Worm (Caenorhabditis elegans) whole organism, mixed stage, embryonic: ENCODE results near the gene T09F3.4.
"Not testable (repeated sequence)": the region's sequence is repeated elsewhere in the genome, so short reads cannot be mapped to it uniquely, and the experiment has no call there.

Experiments used
- M03D4.4 ChIP-seq: sonication (generic microtip); optimal IDR thresholded peaks from 2 replicates; lab custom pipeline; 2017; ENCODE audit warnings: mild to moderate bottlenecking, missing genetic modification characterization, missing compliant biosample characterization
- bed-3 ChIP-seq: fragments of 200-800 bp; sonication (Bioruptor generic); optimal IDR thresholded peaks from 3 replicates; lab custom pipeline; 2018; ENCODE audit warnings: mild to moderate bottlenecking, missing genetic modification characterization, moderate library complexity, missing compliant biosample characterization
- blmp-1 ChIP-seq: fragments of 150-350 bp; optimal IDR thresholded peaks from 2 replicates; lab custom pipeline; 2014; ENCODE audit warnings: missing biosample characterization, missing genetic modification characterization
- ceh-39 ChIP-seq: fragments of 150-350 bp; optimal IDR thresholded peaks from 2 replicates; lab custom pipeline; 2014; ENCODE audit warnings: missing biosample characterization, missing genetic modification characterization
- ceh-43 ChIP-seq: fragments of 200-800 bp; sonication (Bioruptor generic); optimal IDR thresholded peaks from 2 replicates; lab custom pipeline; 2018; ENCODE audit warnings: mild to moderate bottlenecking, missing genetic modification characterization, moderate library complexity, missing compliant biosample characterization
- ceh-83 ChIP-seq: fragments of 200-800 bp; sonication (Bioruptor generic); optimal IDR thresholded peaks from 2 replicates; lab custom pipeline; 2018; ENCODE audit warnings: mild to moderate bottlenecking, missing genetic modification characterization, missing compliant biosample characterization
- cnd-1 ChIP-seq: fragments of 200-800 bp; sonication (Bioruptor generic); optimal IDR thresholded peaks from 2 replicates; lab custom pipeline; 2018; ENCODE audit warnings: mild to moderate bottlenecking, missing genetic modification characterization, missing compliant biosample characterization
- elt-1 ChIP-seq: sonication (generic microtip); optimal IDR thresholded peaks from 2 replicates; lab custom pipeline; 2017; ENCODE audit warnings: missing genetic modification characterization, mild to moderate bottlenecking, missing compliant biosample characterization, antibody characterized with exemption, moderate library complexity, borderline replicate concordance; ENCODE audit not compliant: insufficient read depth
- flh-1 ChIP-seq: fragments of 200-800 bp; sonication (Bioruptor generic); optimal IDR thresholded peaks from 2 replicates; lab custom pipeline; 2018; ENCODE audit warnings: mild to moderate bottlenecking, missing genetic modification characterization, moderate library complexity, missing compliant biosample characterization
- ham-2 ChIP-seq: fragments of 200-800 bp; sonication (Bioruptor generic); optimal IDR thresholded peaks from 2 replicates; lab custom pipeline; 2018; ENCODE audit warnings: mild to moderate bottlenecking, missing genetic modification characterization, missing compliant biosample characterization
- lin-13 ChIP-seq: fragments of 150-350 bp; optimal IDR thresholded peaks from 2 replicates; lab custom pipeline; 2014; ENCODE audit warnings: missing biosample characterization, missing genetic modification characterization
- lin-32 ChIP-seq: fragments of 200-800 bp; sonication (Bioruptor generic); optimal IDR thresholded peaks from 2 replicates; lab custom pipeline; 2018; ENCODE audit warnings: mild to moderate bottlenecking, missing genetic modification characterization, missing compliant biosample characterization
- lsy-2 ChIP-seq: fragments of 150-350 bp; optimal IDR thresholded peaks from 2 replicates; lab custom pipeline; 2014; ENCODE audit warnings: missing biosample characterization, missing genetic modification characterization
- mab-5 ChIP-seq: fragments of 150-350 bp; optimal IDR thresholded peaks from 2 replicates; lab custom pipeline; 2014; ENCODE audit warnings: missing biosample characterization, missing genetic modification characterization
- mep-1 ChIP-seq: fragments of 150-350 bp; optimal IDR thresholded peaks from 2 replicates; lab custom pipeline; 2017; ENCODE audit warnings: missing biosample characterization, missing genetic modification reagents, missing genetic modification characterization, inconsistent platforms
- mls-2 ChIP-seq: sonication (generic microtip); optimal IDR thresholded peaks from 2 replicates; lab custom pipeline; 2016; ENCODE audit warnings: mild to moderate bottlenecking, missing genetic modification characterization, moderate library complexity, missing compliant biosample characterization
- nhr-12 ChIP-seq: fragments of 150-350 bp; optimal IDR thresholded peaks from 2 replicates; lab custom pipeline; 2014; ENCODE audit warnings: missing biosample characterization, missing genetic modification characterization
- nhr-2 ChIP-seq: fragments of 150-350 bp; optimal IDR thresholded peaks from 2 replicates; lab custom pipeline; 2014; ENCODE audit warnings: missing biosample characterization, missing genetic modification characterization
- nhr-237 ChIP-seq: fragments of 150-350 bp; optimal IDR thresholded peaks from 2 replicates; lab custom pipeline; 2014; ENCODE audit warnings: missing biosample characterization, missing genetic modification characterization
- nhr-28 ChIP-seq: fragments of 150-350 bp; optimal IDR thresholded peaks from 2 replicates; lab custom pipeline; 2014; ENCODE audit warnings: missing biosample characterization, missing genetic modification characterization
- nhr-76 ChIP-seq: sonication (generic microtip); optimal IDR thresholded peaks from 2 replicates; lab custom pipeline; 2017; ENCODE audit warnings: missing biosample characterization, missing genetic modification characterization
- pha-4 ChIP-seq: fragments of 150-350 bp; optimal IDR thresholded peaks from 2 replicates; lab custom pipeline; 2018; ENCODE audit warnings: missing biosample characterization, missing genetic modification reagents, missing genetic modification characterization
- sem-2 ChIP-seq: fragments of 200-800 bp; sonication (Bioruptor generic); optimal IDR thresholded peaks from 2 replicates; lab custom pipeline; 2018; ENCODE audit warnings: mild to moderate bottlenecking, missing genetic modification characterization, missing compliant biosample characterization
- snpc-4 ChIP-seq: fragments of 150-350 bp; optimal IDR thresholded peaks from 2 replicates; lab custom pipeline; 2014; ENCODE audit warnings: missing biosample characterization, missing genetic modification characterization
- sptf-1 ChIP-seq: sonication (generic microtip); optimal IDR thresholded peaks from 2 replicates; lab custom pipeline; 2017; ENCODE audit warnings: mild to moderate bottlenecking, missing genetic modification characterization, moderate library complexity, missing compliant biosample characterization
- tbx-8 ChIP-seq: fragments of 200-800 bp; sonication (Bioruptor generic); optimal IDR thresholded peaks from 2 replicates; lab custom pipeline; 2018; ENCODE audit warnings: mild to moderate bottlenecking, missing genetic modification characterization, moderate library complexity, missing compliant biosample characterization
- unc-120 ChIP-seq: sonication (generic microtip); optimal IDR thresholded peaks from 2 replicates; lab custom pipeline; 2017; ENCODE audit warnings: missing genetic modification characterization, missing compliant biosample characterization; ENCODE audit not compliant: poor library complexity, severe bottlenecking
- unc-39 ChIP-seq: fragments of 150-350 bp; optimal IDR thresholded peaks from 2 replicates; lab custom pipeline; 2014; ENCODE audit warnings: missing biosample characterization, missing genetic modification characterization
- zip-8 ChIP-seq: fragments of 150-350 bp; optimal IDR thresholded peaks from 2 replicates; lab custom pipeline; 2014; ENCODE audit warnings: missing biosample characterization, missing genetic modification characterization

The T09F3.4 gene

ce11 chrII:10435836-10436235, 40.3 kb downstream of the T09F3.4 start, which contains the start of gene cut-4:
Gene cut-4 (plus strand): TSS chrII:10436136.
- no peak for TF ChIP-seq mep-1 (tag; lab: Kevin White, UChicago)
- TF ChIP-seq unc-39 (tag; lab: Kevin White, UChicago), result no peak
- no peak for TF ChIP-seq flh-1 (GFP tag; lab: Kevin White, UChicago)
- TF ChIP-seq tbx-8 (GFP tag; lab: Kevin White, UChicago), result no peak
- no peak for TF ChIP-seq lsy-2 (tag; lab: Kevin White, UChicago)
- no peak for TF ChIP-seq elt-1 (tag; lab: Kevin White, UChicago)
- no peak for TF ChIP-seq ceh-39 (tag; lab: Kevin White, UChicago)
- TF ChIP-seq unc-120 (tag; lab: Kevin White, UChicago), result no peak
- TF ChIP-seq nhr-237 (tag; lab: Kevin White, UChicago), result no peak

ce11 chrII:10437840-10438239, 42.3 kb downstream of the T09F3.4 start:
- TF ChIP-seq elt-1 (tag; lab: Kevin White, UChicago) (no peak), ceh-39 (tag; lab: Kevin White, UChicago) (no peak), bed-3 (GFP tag; lab: Kevin White, UChicago) (no peak), mls-2 (tag; lab: Kevin White, UChicago) (no peak), nhr-76 (tag; lab: Kevin White, UChicago) (no peak), ham-2 (GFP tag; lab: Kevin White, UChicago) (no peak), cnd-1 (tag; lab: Kevin White, UChicago) (no peak), lin-13 (tag; lab: Kevin White, UChicago) (no peak), nhr-2 (tag; lab: Kevin White, UChicago) (no peak), lin-32 (GFP tag; lab: Kevin White, UChicago) (no peak), pha-4 (tag; lab: Kevin White, UChicago) (no peak), mab-5 (tag; lab: Kevin White, UChicago) (no peak), sem-2 (no peak)

ce11 chrII:10439976-10440375, 44.5 kb downstream of the T09F3.4 start, which contains the start of gene E04D5.4:
Gene E04D5.4 (plus strand): TSS chrII:10440276.
- TF ChIP-seq blmp-1 (tag; lab: Kevin White, UChicago) (no peak), elt-1 (tag; lab: Kevin White, UChicago) (no peak), nhr-28 (no peak), zip-8 (no peak), ceh-43 (GFP tag; lab: Kevin White, UChicago) (no peak), ceh-83 (GFP tag; lab: Kevin White, UChicago) (no peak), nhr-76 (tag; lab: Kevin White, UChicago) (no peak), unc-120 (tag; lab: Kevin White, UChicago) (no peak), nhr-12 (tag; lab: Kevin White, UChicago) (no peak), sptf-1 (no peak), tbx-8 (GFP tag; lab: Kevin White, UChicago) (no peak), ceh-39 (tag; lab: Kevin White, UChicago) (no peak)
- TF ChIP-seq, all 35 proteins: peak for 0

- TF ChIP-seq snpc-4, zip-8, sem-2: not testable (repeated sequence)
These were observed 47.3 kb downstream of the T09F3.4 start, which contains the start of gene ZK673.1 for ce11 chrII:10442846-10443245. Gene ZK673.1 (plus strand): TSS chrII:10443146.

- TF ChIP-seq M03D4.4 (tag; lab: Kevin White, UChicago), result no peak
- no peak for TF ChIP-seq nhr-237 (tag; lab: Kevin White, UChicago)
- no peak for TF ChIP-seq zip-8
- no peak for TF ChIP-seq snpc-4
- TF ChIP-seq lin-13 (tag; lab: Kevin White, UChicago), result no peak
These were observed 48.4 kb downstream of the T09F3.4 start for ce11 chrII:10443898-10444297.
